Worm (Caenorhabditis elegans): ENCODE measurements around the gene Y57G11C.5.

- no peak for TF ChIP-seq lin-39 (tag; optimal IDR thresholded peaks at IDR 0.05)
- TF ChIP-seq nhr-12 (tag; optimal IDR thresholded peaks at IDR 0.05) = no peak
- no peak for TF ChIP-seq nhr-90 (tag; optimal IDR thresholded peaks at IDR 0.05; ENCODE audit: poor library complexity)
- TF ChIP-seq unc-62 (GFP tag; optimal IDR thresholded peaks at IDR 0.05) = no peak
- TF ChIP-seq fos-1 (tag; optimal IDR thresholded peaks at IDR 0.05) = no peak
- no peak for TF ChIP-seq hpl-2 (GFP tag; optimal IDR thresholded peaks at IDR 0.05)
- TF ChIP-seq aly-2 (tag; optimal IDR thresholded peaks at IDR 0.05) = no peak
- no peak for TF ChIP-seq vab-15 (tag; optimal IDR thresholded peaks at IDR 0.05)
- TF ChIP-seq ztf-4 (tag; optimal IDR thresholded peaks at IDR 0.05) = no peak
- no peak for TF ChIP-seq nhr-76 (tag; optimal IDR thresholded peaks at IDR 0.05)
- TF ChIP-seq mep-1 (tag; optimal IDR thresholded peaks at IDR 0.05) = no peak
Observed at ce11 chrIV:14800931-14801330, 35.7 kb upstream of the Y57G11C.5 start.
